Worm (Caenorhabditis elegans) whole organism, L3 larva: ENCODE data around the gene arrd-14.
A peak's percentile ranks its signal among the peaks of the same experiment; 100 is the strongest.

Experiments used
- R02D3.7 ChIP-seq: fragments of 150-350 bp; optimal IDR thresholded peaks from 2 replicates; lab custom pipeline; 2014; ENCODE audit warnings: missing biosample characterization, missing genetic modification characterization
- ceh-28 ChIP-seq: fragments of 150-350 bp; optimal IDR thresholded peaks from 2 replicates; lab custom pipeline; 2014; ENCODE audit warnings: missing biosample characterization, missing genetic modification reagents, missing genetic modification characterization
- ceh-9 ChIP-seq: sonication (generic microtip); optimal IDR thresholded peaks from 2 replicates; lab custom pipeline; 2018; ENCODE audit warnings: missing biosample characterization, missing genetic modification characterization
- daf-12 ChIP-seq: fragments of 150-350 bp; optimal IDR thresholded peaks from 2 replicates; lab custom pipeline; 2014; ENCODE audit warnings: missing biosample characterization, missing genetic modification reagents, missing genetic modification characterization
- egl-5 ChIP-seq: fragments of 150-350 bp; optimal IDR thresholded peaks from 2 replicates; lab custom pipeline; 2017; ENCODE audit warnings: missing biosample characterization, missing genetic modification reagents, missing genetic modification characterization, inconsistent platforms
- elt-1 ChIP-seq: fragments of 150-350 bp; optimal IDR thresholded peaks from 2 replicates; lab custom pipeline; 2014; ENCODE audit warnings: missing biosample characterization, missing genetic modification characterization
- elt-2 ChIP-seq: sonication (generic microtip); optimal IDR thresholded peaks from 2 replicates; lab custom pipeline; 2016; ENCODE audit warnings: missing genetic modification reagents, mild to moderate bottlenecking, missing genetic modification characterization, missing compliant biosample characterization
- eor-1 ChIP-seq, 2 experiments: fragments of 150-350 bp; optimal IDR thresholded peaks; 2 replicates each; lab custom pipeline; 2014 to 2018; ENCODE audit warnings: missing biosample characterization in 2 of 2, missing genetic modification characterization in 2 of 2
- fkh-10 ChIP-seq: sonication (generic microtip); optimal IDR thresholded peaks from 2 replicates; lab custom pipeline; 2017; ENCODE audit warnings: missing biosample characterization, missing genetic modification reagents, missing genetic modification characterization
- lin-15B ChIP-seq: fragments of 150-350 bp; optimal IDR thresholded peaks from 2 replicates; lab custom pipeline; 2014; ENCODE audit warnings: missing biosample characterization, missing genetic modification characterization
- lin-39 ChIP-seq: fragments of 150-350 bp; optimal IDR thresholded peaks from 2 replicates; lab custom pipeline; 2018; ENCODE audit warnings: missing biosample characterization, missing genetic modification reagents, missing genetic modification characterization
- lsy-12 ChIP-seq: sonication (generic microtip); optimal IDR thresholded peaks from 2 replicates; lab custom pipeline; 2016; ENCODE audit warnings: mild to moderate bottlenecking, missing genetic modification characterization, missing compliant biosample characterization
- mdl-1 ChIP-seq: fragments of 150-350 bp; optimal IDR thresholded peaks from 2 replicates; lab custom pipeline; 2014; ENCODE audit warnings: missing biosample characterization, missing genetic modification characterization
- mml-1 ChIP-seq: fragments of 150-350 bp; sonication (generic microtip); optimal IDR thresholded peaks from 3 replicates; lab custom pipeline; 2014; ENCODE audit warnings: missing biosample characterization, missing genetic modification characterization
- nhr-11 ChIP-seq: fragments of 150-350 bp; optimal IDR thresholded peaks from 2 replicates; lab custom pipeline; 2014; ENCODE audit warnings: missing biosample characterization, missing genetic modification characterization
- nhr-12 ChIP-seq: fragments of 150-350 bp; optimal IDR thresholded peaks from 2 replicates; lab custom pipeline; 2014; ENCODE audit warnings: missing biosample characterization, missing genetic modification characterization
- nhr-237 ChIP-seq: fragments of 150-350 bp; optimal IDR thresholded peaks from 2 replicates; lab custom pipeline; 2014; ENCODE audit warnings: missing biosample characterization, missing genetic modification characterization
- nhr-25 ChIP-seq: sonication (generic microtip); optimal IDR thresholded peaks from 2 replicates; lab custom pipeline; 2017; ENCODE audit warnings: missing biosample characterization, missing genetic modification characterization
- nhr-28 ChIP-seq: fragments of 150-350 bp; optimal IDR thresholded peaks from 2 replicates; lab custom pipeline; 2014; ENCODE audit warnings: missing biosample characterization, missing genetic modification characterization
- nhr-43 ChIP-seq: sonication (generic microtip); optimal IDR thresholded peaks from 2 replicates; lab custom pipeline; 2016; ENCODE audit warnings: mild to moderate bottlenecking, missing genetic modification characterization, missing compliant biosample characterization; ENCODE audit not compliant: poor library complexity, severe bottlenecking
- nhr-76 ChIP-seq: fragments of 150-350 bp; sonication (generic microtip); optimal IDR thresholded peaks from 5 replicates; lab custom pipeline; 2014; ENCODE audit warnings: missing biosample characterization, missing genetic modification characterization
- nhr-77 ChIP-seq: fragments of 150-350 bp; optimal IDR thresholded peaks from 2 replicates; lab custom pipeline; 2014; ENCODE audit warnings: missing biosample characterization, missing genetic modification characterization
- pha-4 ChIP-seq: fragments of 150-350 bp; optimal IDR thresholded peaks from 2 replicates; lab custom pipeline; 2014; ENCODE audit warnings: missing biosample characterization, missing genetic modification reagents, missing genetic modification characterization
- pqm-1 ChIP-seq: fragments of 150-350 bp; optimal IDR thresholded peaks from 2 replicates; lab custom pipeline; 2017; ENCODE audit warnings: missing biosample characterization, missing genetic modification characterization, inconsistent platforms
- snpc-4 ChIP-seq: fragments of 150-350 bp; optimal IDR thresholded peaks from 2 replicates; lab custom pipeline; 2014; ENCODE audit warnings: missing biosample characterization, missing genetic modification characterization
- tbx-2 ChIP-seq: sonication (generic microtip); optimal IDR thresholded peaks from 2 replicates; lab custom pipeline; 2016; ENCODE audit warnings: mild to moderate bottlenecking, missing genetic modification characterization, missing compliant biosample characterization
- unc-39 ChIP-seq: sonication (generic microtip); optimal IDR thresholded peaks from 4 replicates; lab custom pipeline; 2017; ENCODE audit warnings: missing biosample characterization, missing genetic modification characterization
- zag-1 ChIP-seq: fragments of 150-350 bp; optimal IDR thresholded peaks from 2 replicates; lab custom pipeline; 2014; ENCODE audit warnings: missing biosample characterization, missing genetic modification characterization

Gene arrd-14

ce11 chrII:13752016-13752415, at the start of gene arrd-14:
Gene arrd-14 (plus strand): TSS chrII:13752316.
- TF ChIP-seq nhr-76 (tag; lab: Kevin White, UChicago): no peak
- TF ChIP-seq snpc-4 (tag; lab: Kevin White, UChicago): no peak
- no peak for TF ChIP-seq unc-39 (tag; lab: Kevin White, UChicago)
- no peak for TF ChIP-seq pqm-1
- TF ChIP-seq, all 47 proteins: peak for 0

- TF ChIP-seq elt-2: peak; percentile 66
- TF ChIP-seq nhr-237 (tag; lab: Kevin White, UChicago): no peak
Measured at ce11 chrII:13711493-13712055, 40.5 kb upstream of the arrd-14 start.

ce11 chrII:13713239-13713638, 38.9 kb upstream of the arrd-14 start:
- TF ChIP-seq mdl-1 (tag; lab: Kevin White, UChicago): no peak
- TF ChIP-seq lin-39 (tag; lab: Kevin White, UChicago): no peak
- TF ChIP-seq nhr-25 (tag; lab: Kevin White, UChicago): no peak
- no peak for TF ChIP-seq unc-39 (tag; lab: Kevin White, UChicago)
- no peak for TF ChIP-seq nhr-12 (tag; lab: Kevin White, UChicago)
- no peak for TF ChIP-seq egl-5 (tag; lab: Kevin White, UChicago)
- TF ChIP-seq nhr-11 (tag; lab: Kevin White, UChicago): no peak
- TF ChIP-seq R02D3.7 (tag; lab: Kevin White, UChicago): no peak
- no peak for TF ChIP-seq ceh-9
- no peak for TF ChIP-seq daf-12 (tag; lab: Kevin White, UChicago)
- TF ChIP-seq lin-15B (tag; lab: Kevin White, UChicago): no peak
- no peak for TF ChIP-seq pqm-1

- no peak for TF ChIP-seq nhr-43 (tag; lab: Kevin White, UChicago)
- TF ChIP-seq mml-1 (tag; lab: Kevin White, UChicago): no peak
- TF ChIP-seq egl-5 (tag; lab: Kevin White, UChicago): no peak
- no peak for TF ChIP-seq tbx-2 (tag; lab: Kevin White, UChicago)
- no peak for TF ChIP-seq zag-1 (tag; lab: Kevin White, UChicago)
- TF ChIP-seq fkh-10: no peak
- no peak for TF ChIP-seq daf-12 (tag; lab: Kevin White, UChicago)
- no peak for TF ChIP-seq elt-1 (tag; lab: Kevin White, UChicago)
- TF ChIP-seq ceh-28 (tag; lab: Kevin White, UChicago): no peak
- TF ChIP-seq nhr-28 (tag; lab: Kevin White, UChicago): no peak
- no peak for TF ChIP-seq lsy-12 (tag; lab: Kevin White, UChicago)
- no peak for TF ChIP-seq nhr-11 (tag; lab: Kevin White, UChicago)
- TF ChIP-seq nhr-77 (tag; lab: Kevin White, UChicago): no peak
Measured at ce11 chrII:13715333-13715732, 36.8 kb upstream of the arrd-14 start.

- TF ChIP-seq pqm-1: peak; percentile 63
- peak; percentile 75 for TF ChIP-seq elt-2
- no peak for TF ChIP-seq ceh-28 (tag; lab: Kevin White, UChicago)
- peak; percentile 26 for TF ChIP-seq pha-4 (tag; lab: Kevin White, UChicago)
- TF ChIP-seq nhr-237 (tag; lab: Kevin White, UChicago): no peak
- TF ChIP-seq daf-12 (tag; lab: Kevin White, UChicago): no peak
- TF ChIP-seq, all 47 proteins: peak for 3
Measured at ce11 chrII:13715733-13716132, 36.4 kb upstream of the arrd-14 start, which contains the start of gene zipt-2.3. Gene zipt-2.3 (minus strand): TSS chrII:13715879.

- TF ChIP-seq ceh-28 (tag; lab: Kevin White, UChicago) (peak; percentile 95), unc-39 (tag; lab: Kevin White, UChicago) (no peak), elt-1 (tag; lab: Kevin White, UChicago) (no peak), snpc-4 (tag; lab: Kevin White, UChicago) (no peak), fkh-10 (no peak), lin-39 (tag; lab: Kevin White, UChicago) (no peak), eor-1 (tag; optimal IDR thresholded peaks at IDR 0.05; lab: Kevin White, UChicago) (no peak), daf-12 (tag; lab: Kevin White, UChicago) (no peak)
Measured at ce11 chrII:13717393-13718367, 34.4 kb upstream of the arrd-14 start.
